Worm (Caenorhabditis elegans): ENCODE results near the gene npp-3.

DNA sequence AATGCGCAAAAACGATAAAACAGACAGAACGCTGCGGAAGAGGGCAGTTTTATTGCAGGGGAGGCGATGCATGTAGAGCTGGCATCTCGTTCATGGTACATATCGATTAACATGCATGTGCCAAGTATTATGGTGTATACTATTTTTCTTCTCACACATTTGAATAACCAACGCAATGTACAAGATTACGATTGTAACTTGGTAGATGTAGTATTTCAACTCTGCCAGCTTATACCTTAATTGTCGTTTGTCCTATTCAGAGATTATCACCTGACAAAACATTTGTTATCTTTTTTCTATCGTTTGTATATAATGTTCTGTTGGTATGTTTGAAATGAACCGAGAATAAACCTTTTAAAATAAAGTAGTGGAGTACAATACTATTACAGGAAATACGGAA lies 44.7 kb downstream of the npp-3 start, which contains the start of gene pes-5:
- TF ChIP-seq dmd-4 (tag; optimal IDR thresholded peaks at IDR 0.05) (no peak), nhr-6 (tag; optimal IDR thresholded peaks at IDR 0.05) (no peak), ztf-11 (tag; optimal IDR thresholded peaks at IDR 0.05) (no peak), nhr-23 (tag; optimal IDR thresholded peaks at IDR 0.05) (no peak), nhr-11 (tag; optimal IDR thresholded peaks at IDR 0.05) (no peak), unc-62 (GFP tag; optimal IDR thresholded peaks at IDR 0.05) (no peak), elt-3 (tag; optimal IDR thresholded peaks at IDR 0.05) (no peak), ama-1 (optimal IDR thresholded peaks at IDR 0.05) (no peak), Y55F3AM.14 (GFP tag; optimal IDR thresholded peaks at IDR 0.05) (no peak), ceh-82 (tag; optimal IDR thresholded peaks at IDR 0.05) (no peak), lsy-2 (tag; optimal IDR thresholded peaks at IDR 0.05) (no peak), alr-1 (tag; optimal IDR thresholded peaks at IDR 0.05) (no peak), ZK546.5 (tag; optimal IDR thresholded peaks at IDR 0.05) (no peak), ceh-16 (tag; optimal IDR thresholded peaks at IDR 0.05) (no peak)
